Worm (Caenorhabditis elegans) whole organism, L1 larva: Measurements from ENCODE around the gene ZK622.1.

Experiments used
- C34B4.2 ChIP-seq: sonication (generic microtip); optimal IDR thresholded peaks from 2 replicates; lab custom pipeline; 2017; ENCODE audit warnings: mild to moderate bottlenecking, missing genetic modification characterization, missing compliant biosample characterization
- F16B12.6 ChIP-seq: fragments of 150-350 bp; optimal IDR thresholded peaks from 2 replicates; lab custom pipeline; 2014; ENCODE audit warnings: missing biosample characterization, missing genetic modification characterization
- aha-1 ChIP-seq: fragments of 150-350 bp; optimal IDR thresholded peaks from 2 replicates; lab custom pipeline; 2014; ENCODE audit warnings: missing biosample characterization, missing genetic modification characterization
- aly-2 ChIP-seq: fragments of 150-350 bp; optimal IDR thresholded peaks from 2 replicates; lab custom pipeline; 2014; ENCODE audit warnings: missing biosample characterization, missing genetic modification characterization
- ama-1 ChIP-seq: fragments of 150-350 bp; optimal IDR thresholded peaks from 2 replicates; lab custom pipeline; 2014
- blmp-1 ChIP-seq: fragments of 150-350 bp; optimal IDR thresholded peaks from 2 replicates; lab custom pipeline; 2014; ENCODE audit warnings: missing biosample characterization, missing genetic modification characterization
- ceh-8 ChIP-seq: fragments of 200-800 bp; sonication (Bioruptor generic); optimal IDR thresholded peaks from 2 replicates; lab custom pipeline; 2018; ENCODE audit warnings: mild to moderate bottlenecking, missing genetic modification characterization, moderate library complexity, missing compliant biosample characterization
- ceh-88 ChIP-seq: fragments of 200-800 bp; sonication (Bioruptor generic); IDR thresholded peaks from 2 replicates; pipeline ENCODE4 v1.3.6; 2022; ENCODE audit warnings: missing genetic modification characterization, missing compliant biosample characterization
- dpl-1 ChIP-seq, 3 experiments: fragments of 150-350 bp in 2 of 3; sonication (generic microtip) in 1 of 3; optimal IDR thresholded peaks; 2 replicates each; lab custom pipeline; 2014 to 2017; ENCODE audit warnings: missing biosample characterization in 3 of 3, missing genetic modification characterization in 3 of 3, missing genetic modification reagents in 3 of 3
- efl-1 ChIP-seq, 4 experiments: fragments of 150-350 bp; optimal IDR thresholded peaks in 3 of 4; peaks in 1 of 4; 1 replicate in 1 of 4; 2 replicates in 3 of 4; lab custom pipeline; 2014; ENCODE audit warnings: missing biosample characterization in 2 of 4, missing genetic modification characterization in 2 of 4, missing genetic modification reagents in 2 of 4
- egl-13 ChIP-seq: sonication (generic microtip); optimal IDR thresholded peaks from 2 replicates; lab custom pipeline; 2016; ENCODE audit warnings: missing genotype, missing genetic modification reagents, missing genetic modification characterization, missing compliant biosample characterization
- egl-27 ChIP-seq, 2 experiments: fragments of 150-350 bp in 1 of 2; sonication (generic microtip); optimal IDR thresholded peaks; 3 replicates each; lab custom pipeline; 2017 to 2018; ENCODE audit warnings: missing biosample characterization in 2 of 2, missing genetic modification characterization in 2 of 2, missing genetic modification reagents in 2 of 2
- elt-2 ChIP-seq: sonication (generic microtip); optimal IDR thresholded peaks from 2 replicates; lab custom pipeline; 2016; ENCODE audit warnings: missing genetic modification characterization, mild to moderate bottlenecking, inconsistent platforms, missing compliant biosample characterization, missing genetic modification reagents
- elt-3 ChIP-seq, 6 experiments: fragments of 150-350 bp in 1 of 6; sonication (generic microtip); optimal IDR thresholded peaks; 2 replicates each; lab custom pipeline; 2017 to 2018; ENCODE audit warnings: missing biosample characterization in 6 of 6, missing genetic modification characterization in 6 of 6, inconsistent platforms in 1 of 6
- ets-5 ChIP-seq: fragments of 200-800 bp; sonication (Bioruptor generic); IDR thresholded peaks from 2 replicates; pipeline ENCODE4 v1.3.6; 2022; ENCODE audit warnings: missing genetic modification characterization, missing compliant biosample characterization
- fkh-10 ChIP-seq: sonication (generic microtip); optimal IDR thresholded peaks from 2 replicates; lab custom pipeline; 2017; ENCODE audit warnings: missing biosample characterization, missing genetic modification reagents, missing genetic modification characterization
- fkh-4 ChIP-seq: sonication (generic microtip); optimal IDR thresholded peaks from 2 replicates; lab custom pipeline; 2016; ENCODE audit warnings: missing compliant biosample characterization, missing genetic modification characterization, borderline replicate concordance
- fos-1 ChIP-seq: fragments of 150-350 bp; optimal IDR thresholded peaks from 2 replicates; lab custom pipeline; 2014; ENCODE audit warnings: missing biosample characterization, missing genetic modification characterization
- hlh-17 ChIP-seq: fragments of 200-800 bp; sonication (Bioruptor generic); optimal IDR thresholded peaks from 2 replicates; lab custom pipeline; 2018; ENCODE audit warnings: missing genetic modification characterization, mild to moderate bottlenecking, missing compliant biosample characterization, moderate library complexity, borderline replicate concordance
- hlh-4 ChIP-seq: sonication (generic microtip); optimal IDR thresholded peaks from 2 replicates; lab custom pipeline; 2016; ENCODE audit warnings: mild to moderate bottlenecking, missing genetic modification characterization, missing compliant biosample characterization
- irx-1 ChIP-seq: sonication (generic microtip); optimal IDR thresholded peaks from 2 replicates; lab custom pipeline; 2016; ENCODE audit warnings: missing genetic modification characterization, missing compliant biosample characterization
- isw-1 ChIP-seq: fragments of 200-800 bp; sonication (Bioruptor generic); IDR thresholded peaks from 2 replicates; pipeline ENCODE4 v1.3.6; 2022; ENCODE audit warnings: missing genetic modification characterization, missing compliant biosample characterization
- jun-1 ChIP-seq: fragments of 150-350 bp; optimal IDR thresholded peaks from 2 replicates; lab custom pipeline; 2014; ENCODE audit warnings: missing biosample characterization, missing genetic modification reagents, missing genetic modification characterization
- lin-39 ChIP-seq: fragments of 150-350 bp; optimal IDR thresholded peaks from 2 replicates; lab custom pipeline; 2014; ENCODE audit warnings: missing biosample characterization, missing genetic modification reagents, missing genetic modification characterization
- lsy-2 ChIP-seq, 2 experiments: fragments of 150-350 bp; optimal IDR thresholded peaks; 2 replicates each; lab custom pipeline; 2014; ENCODE audit warnings: missing biosample characterization in 2 of 2, missing genetic modification characterization in 2 of 2
- mab-9 ChIP-seq: fragments of 200-800 bp; sonication (Bioruptor generic); IDR thresholded peaks from 2 replicates; pipeline ENCODE4 v1.3.6; 2022; ENCODE audit warnings: missing genetic modification reagents, missing genetic modification characterization, missing compliant biosample characterization
- mdl-1 ChIP-seq, 2 experiments: fragments of 150-350 bp; optimal IDR thresholded peaks; 2 replicates each; lab custom pipeline; 2014 to 2017; ENCODE audit warnings: missing biosample characterization in 2 of 2, missing genetic modification characterization in 2 of 2, inconsistent platforms in 1 of 2
- mef-2 ChIP-seq: fragments of 150-350 bp; optimal IDR thresholded peaks from 2 replicates; lab custom pipeline; 2014; ENCODE audit warnings: missing biosample characterization, missing genetic modification characterization
- nhr-11 ChIP-seq: fragments of 150-350 bp; optimal IDR thresholded peaks from 2 replicates; lab custom pipeline; 2014; ENCODE audit warnings: missing biosample characterization, missing genetic modification characterization
- nhr-20 ChIP-seq: sonication (generic microtip); optimal IDR thresholded peaks from 2 replicates; lab custom pipeline; 2016; ENCODE audit warnings: mild to moderate bottlenecking, missing genetic modification characterization, missing compliant biosample characterization
- nhr-28 ChIP-seq: fragments of 150-350 bp; optimal IDR thresholded peaks from 2 replicates; lab custom pipeline; 2014; ENCODE audit warnings: missing biosample characterization, missing genetic modification characterization
- nhr-47 ChIP-seq: sonication (generic microtip); optimal IDR thresholded peaks from 2 replicates; lab custom pipeline; 2016; ENCODE audit warnings: mild to moderate bottlenecking, missing genetic modification characterization, moderate library complexity, missing compliant biosample characterization
- nhr-76 ChIP-seq: sonication (generic microtip); optimal IDR thresholded peaks from 2 replicates; lab custom pipeline; 2017; ENCODE audit warnings: missing biosample characterization, missing genetic modification characterization
- nhr-84 ChIP-seq: sonication (generic microtip); optimal IDR thresholded peaks from 2 replicates; lab custom pipeline; 2017; ENCODE audit warnings: missing biosample characterization, missing genetic modification characterization
- pag-3 ChIP-seq: sonication (generic microtip); optimal IDR thresholded peaks from 2 replicates; lab custom pipeline; 2017; ENCODE audit warnings: missing genetic modification characterization, mild to moderate bottlenecking, missing compliant biosample characterization, antibody characterized with exemption, borderline replicate concordance; ENCODE audit not compliant: insufficient read depth
- pax-3 ChIP-seq: fragments of 200-800 bp; sonication (Bioruptor generic); optimal IDR thresholded peaks from 2 replicates; lab custom pipeline; 2018; ENCODE audit warnings: mild to moderate bottlenecking, missing genetic modification characterization, moderate library complexity, missing compliant biosample characterization
- pqm-1 ChIP-seq: sonication (generic microtip); optimal IDR thresholded peaks from 3 replicates; lab custom pipeline; 2017; ENCODE audit warnings: missing biosample characterization, missing genetic modification characterization
- rnt-1 ChIP-seq: sonication (generic microtip); optimal IDR thresholded peaks from 2 replicates; lab custom pipeline; 2016; ENCODE audit warnings: mild to moderate bottlenecking, missing genetic modification characterization, moderate library complexity, missing compliant biosample characterization
- skn-1 ChIP-seq: fragments of 150-350 bp; optimal IDR thresholded peaks from 2 replicates; lab custom pipeline; 2014; ENCODE audit warnings: missing biosample characterization, missing genetic modification characterization
- snpc-4 ChIP-seq: fragments of 150-350 bp; optimal IDR thresholded peaks from 2 replicates; lab custom pipeline; 2014; ENCODE audit warnings: missing biosample characterization, missing genetic modification characterization
- snu-23 ChIP-seq: sonication (generic microtip); optimal IDR thresholded peaks from 2 replicates; lab custom pipeline; 2016; ENCODE audit warnings: missing genetic modification characterization, missing compliant biosample characterization
- sptf-1 ChIP-seq: fragments of 150-350 bp; optimal IDR thresholded peaks from 2 replicates; lab custom pipeline; 2014; ENCODE audit warnings: missing biosample characterization, missing genetic modification characterization
- swsn-7 ChIP-seq: sonication (generic microtip); optimal IDR thresholded peaks from 2 replicates; lab custom pipeline; 2016; ENCODE audit warnings: missing genetic modification characterization, missing compliant biosample characterization
- tlp-1 ChIP-seq: fragments of 150-350 bp; optimal IDR thresholded peaks from 2 replicates; lab custom pipeline; 2014; ENCODE audit warnings: missing biosample characterization, missing genetic modification characterization
- unc-30 ChIP-seq: sonication (generic microtip); optimal IDR thresholded peaks from 2 replicates; lab custom pipeline; 2017; ENCODE audit warnings: missing biosample characterization, missing genetic modification characterization
- unc-62 ChIP-seq: fragments of 150-350 bp; optimal IDR thresholded peaks from 2 replicates; lab custom pipeline; 2014; ENCODE audit warnings: missing biosample characterization, missing genetic modification reagents, missing genetic modification characterization
- unc-86 ChIP-seq: sonication (generic microtip); optimal IDR thresholded peaks from 2 replicates; lab custom pipeline; 2016; ENCODE audit warnings: missing genetic modification characterization, missing compliant biosample characterization
- vab-15 ChIP-seq: sonication (generic microtip); optimal IDR thresholded peaks from 2 replicates; lab custom pipeline; 2017; ENCODE audit warnings: missing genotype, mild to moderate bottlenecking, missing genetic modification characterization, missing compliant biosample characterization
- xbp-1 ChIP-seq: sonication (generic microtip); optimal IDR thresholded peaks from 2 replicates; lab custom pipeline; 2016; ENCODE audit warnings: missing genetic modification characterization, missing compliant biosample characterization
- zag-1 ChIP-seq: fragments of 150-350 bp; optimal IDR thresholded peaks from 2 replicates; lab custom pipeline; 2014; ENCODE audit warnings: missing biosample characterization, missing genetic modification characterization
- ztf-4 ChIP-seq: fragments of 150-350 bp; optimal IDR thresholded peaks from 2 replicates; lab custom pipeline; 2014; ENCODE audit warnings: missing biosample characterization, missing genetic modification characterization

ZK622.1 gene

DNA sequence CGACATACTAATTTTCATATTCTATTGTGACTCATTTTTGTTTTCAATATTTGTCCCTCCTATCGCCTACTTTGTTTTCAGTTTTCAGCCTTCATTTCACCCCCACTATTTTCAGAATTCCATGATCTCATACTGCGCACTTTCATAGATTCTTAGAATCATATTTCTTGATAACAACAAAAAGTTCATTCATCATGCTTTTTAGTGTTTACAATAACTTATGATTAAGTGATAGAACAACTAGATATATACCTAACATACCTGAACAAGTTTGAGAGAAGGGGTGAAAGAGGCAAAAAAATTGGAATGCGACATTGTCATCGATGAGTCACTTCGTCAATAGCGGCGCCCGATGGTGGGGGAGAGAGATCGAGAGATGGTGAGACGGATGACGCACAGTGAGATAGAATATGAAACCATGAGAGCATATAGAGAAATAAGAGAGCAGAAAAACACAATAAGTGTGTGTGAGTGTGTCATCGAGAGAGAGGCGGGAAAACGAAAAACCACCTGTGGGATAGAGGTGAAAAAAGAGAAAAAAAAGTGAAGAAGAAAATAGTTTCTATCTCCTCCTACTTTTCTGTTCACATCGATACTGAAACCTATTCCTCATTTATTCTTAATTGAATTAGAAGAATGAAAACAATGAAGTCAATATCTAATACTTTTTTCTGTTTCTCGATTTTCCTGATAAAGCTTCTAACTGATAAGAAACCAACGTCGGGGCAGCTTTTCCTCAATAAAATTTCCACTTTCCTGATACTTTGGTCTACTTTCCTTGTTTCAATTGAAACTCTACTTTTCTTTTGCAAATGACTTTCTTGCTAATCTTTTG, 43.3 kb downstream of the ZK622.1 start (continued):
- no peak for TF ChIP-seq C34B4.2 (tag; lab: Kevin White, UChicago)
- TF ChIP-seq unc-86: peak; percentile 59
- no peak for TF ChIP-seq hlh-17 (GFP tag; lab: Kevin White, UChicago)
- peak; percentile 85 for TF ChIP-seq nhr-20 (tag; lab: Kevin White, UChicago)
- TF ChIP-seq ets-5 (GFP tag; lab: Robert Waterston, UW): no peak
- peak; percentile 48 for TF ChIP-seq ztf-4 (tag; lab: Kevin White, UChicago)
- TF ChIP-seq aha-1: no peak
- TF ChIP-seq snpc-4 (tag; lab: Kevin White, UChicago): no peak
- TF ChIP-seq pag-3 (tag; lab: Kevin White, UChicago): no peak
- TF ChIP-seq rnt-1 (tag; lab: Kevin White, UChicago): peak; percentile 72
- peak; percentile 21 for TF ChIP-seq nhr-11
- peak; percentile 25 to 58 (median 53) for TF ChIP-seq dpl-1 (GFP tag; optimal IDR thresholded peaks at IDR 0.05; lab: Kevin White, UChicago)
- no peak for TF ChIP-seq aly-2 (tag; lab: Kevin White, UChicago)
- TF ChIP-seq mdl-1 (tag; optimal IDR thresholded peaks at IDR 0.05; lab: Kevin White, UChicago): peak in 1 of 2 experiments; percentile 65
- peak in 2 of 6 experiments; percentile 12 to 55 for TF ChIP-seq elt-3 (tag; optimal IDR thresholded peaks at IDR 0.05; lab: Kevin White, UChicago)
- TF ChIP-seq ceh-8 (GFP tag; lab: Kevin White, UChicago): peak; percentile 18
- peak; percentile 69 for TF ChIP-seq skn-1 (tag; lab: Kevin White, UChicago)
- TF ChIP-seq nhr-47 (tag; lab: Kevin White, UChicago): peak; percentile 77
- no peak for TF ChIP-seq tlp-1 (tag; lab: Kevin White, UChicago)
- TF ChIP-seq jun-1: peak; percentile 98
- no peak for TF ChIP-seq mab-9 (GFP tag; lab: Robert Waterston, UW)
- TF ChIP-seq blmp-1 (tag; lab: Kevin White, UChicago): peak; percentile 87
- TF ChIP-seq fos-1 (tag; lab: Kevin White, UChicago): peak; percentile 99
- no peak for TF ChIP-seq ceh-88 (GFP tag; lab: Robert Waterston, UW)
- no peak for TF ChIP-seq sptf-1 (tag; lab: Kevin White, UChicago)
- peak; percentile 56 for TF ChIP-seq xbp-1 (tag; lab: Kevin White, UChicago)
- TF ChIP-seq elt-2 (tag; lab: Kevin White, UChicago): peak; percentile 72
- TF ChIP-seq nhr-76: no peak
- TF ChIP-seq ama-1 (lab: Kevin White, UChicago): peak; percentile 48
- TF ChIP-seq zag-1: peak; percentile 9
- TF ChIP-seq unc-62: no peak
- TF ChIP-seq nhr-84: no peak
- no peak for TF ChIP-seq fkh-10 (GFP tag; lab: Kevin White, UChicago)
- no peak for TF ChIP-seq hlh-4 (tag; lab: Kevin White, UChicago)
- TF ChIP-seq pqm-1 (tag; lab: Kevin White, UChicago): no peak
- no peak for TF ChIP-seq vab-15 (tag; lab: Kevin White, UChicago)
- peak; percentile 55 to 79 for TF ChIP-seq lsy-2 (tag; optimal IDR thresholded peaks at IDR 0.05; lab: Kevin White, UChicago)
- peak; percentile 46 for TF ChIP-seq pax-3 (tag; lab: Kevin White, UChicago)
- 0 out of 2 replicates have a peak, but pooled peaks have one; percentile 14 for TF ChIP-seq isw-1 (GFP tag; lab: Robert Waterston, UW)
- TF ChIP-seq swsn-7 (tag; lab: Kevin White, UChicago): peak; percentile 79
- no peak for TF ChIP-seq fkh-4 (tag; lab: Kevin White, UChicago)
- TF ChIP-seq lin-39 (tag; lab: Kevin White, UChicago): peak; percentile 20
- TF ChIP-seq irx-1 (tag; lab: Kevin White, UChicago): peak; percentile 58
- TF ChIP-seq efl-1 (optimal IDR thresholded peaks at IDR 0.05; lab: Kevin White, UChicago): peak; percentile 64 to 76
- TF ChIP-seq efl-1 (GFP tag; optimal IDR thresholded peaks at IDR 0.05 in 1 of 2; lab: Kevin White, UChicago): peak; percentile 57 to 84
- TF ChIP-seq F16B12.6: no peak
- TF ChIP-seq mef-2: no peak
- no peak for TF ChIP-seq nhr-28 (tag; lab: Kevin White, UChicago)
- no peak for TF ChIP-seq egl-27 (tag; optimal IDR thresholded peaks at IDR 0.05; lab: Kevin White, UChicago)
- TF ChIP-seq unc-30 (tag; lab: Kevin White, UChicago): no peak
- peak; percentile 85 for TF ChIP-seq snu-23 (GFP tag; lab: Kevin White, UChicago)
- peak; percentile 11 for TF ChIP-seq egl-13 (tag; lab: Kevin White, UChicago)
